Fruit fly (Drosophila melanogaster) whole organism, embryonic: ENCODE data around the gene CG14854.

ENCODE experiments used
- Ada2b ChIP-seq: fragments of 200-800 bp; sonication (Bioruptor generic); IDR thresholded peaks from 2 replicates; pipeline ENCODE4 v1.3.6; 2022; ENCODE audit warnings: missing biosample characterization, missing genetic modification characterization
- CG10274 ChIP-seq: fragments of 200-800 bp; sonication (Bioruptor generic); optimal IDR thresholded peaks from 3 replicates; lab custom pipeline; 2017; ENCODE audit warnings: missing biosample characterization, mild to moderate bottlenecking, missing genetic modification characterization
- CG10321 ChIP-seq: fragments of 200-800 bp; sonication (Bioruptor generic); IDR thresholded peaks from 2 replicates; pipeline ENCODE4 v1.3.6; 2022; ENCODE audit warnings: missing biosample characterization, missing genetic modification characterization
- CG11247 ChIP-seq: fragments of 200-800 bp; sonication (Bioruptor generic); IDR thresholded peaks from 2 replicates; pipeline ENCODE4 v1.3.6; 2022; ENCODE audit warnings: missing biosample characterization, missing genetic modification characterization
- CG11398 ChIP-seq: fragments of 200-800 bp; sonication (Bioruptor generic); optimal IDR thresholded peaks from 2 replicates; lab custom pipeline; 2016; ENCODE audit warnings: missing biosample characterization, missing genetic modification characterization
- CG11723 ChIP-seq: fragments of 200-800 bp; sonication (Bioruptor generic); optimal IDR thresholded peaks from 2 replicates; lab custom pipeline; 2017; ENCODE audit warnings: missing biosample characterization, mild to moderate bottlenecking, missing genetic modification characterization
- CG12236 ChIP-seq: fragments of 200-800 bp; sonication (Bioruptor generic); optimal IDR thresholded peaks from 2 replicates; lab custom pipeline; 2016; ENCODE audit warnings: missing biosample characterization, missing genetic modification characterization
- CG13624 ChIP-seq: fragments of 200-800 bp; sonication (Bioruptor generic); optimal IDR thresholded peaks from 2 replicates; lab custom pipeline; 2016; ENCODE audit warnings: missing biosample characterization, missing genetic modification characterization
- CG14050 ChIP-seq: fragments of 200-800 bp; sonication (Bioruptor generic); IDR thresholded peaks from 3 replicates; pipeline ENCODE4 v1.3.6; 2022; ENCODE audit warnings: missing biosample characterization, missing genetic modification characterization
- CG14441 ChIP-seq: fragments of 200-800 bp; sonication (Bioruptor generic); IDR thresholded peaks from 2 replicates; pipeline ENCODE4 v1.3.6; 2022; ENCODE audit warnings: missing biosample characterization, missing genetic modification characterization
- CG14860 ChIP-seq: fragments of 200-800 bp; sonication (Bioruptor generic); IDR thresholded peaks from 3 replicates; pipeline ENCODE4 v1.3.6; 2022; ENCODE audit warnings: missing biosample characterization, missing genetic modification characterization; ENCODE audit not compliant: partially characterized antibody
- CG3407 ChIP-seq: fragments of 200-800 bp; sonication (Bioruptor generic); optimal IDR thresholded peaks from 2 replicates; lab custom pipeline; 2018; ENCODE audit warnings: missing biosample characterization, mild to moderate bottlenecking, missing genetic modification characterization
- CG4854 ChIP-seq: fragments of 200-800 bp; sonication (Bioruptor generic); optimal IDR thresholded peaks from 2 replicates; lab custom pipeline; 2016; ENCODE audit warnings: missing biosample characterization, missing genetic modification characterization, inconsistent platforms
- CG6813 ChIP-seq: fragments of 200-800 bp; sonication (Bioruptor generic); optimal IDR thresholded peaks from 2 replicates; lab custom pipeline; 2017; ENCODE audit warnings: missing biosample characterization, missing genetic modification characterization, mild to moderate bottlenecking, moderate library complexity, missing genetic modification reagents
- CG6854 ChIP-seq: fragments of 200-800 bp; sonication (Bioruptor generic); optimal IDR thresholded peaks from 3 replicates; lab custom pipeline; 2017; ENCODE audit warnings: missing biosample characterization, mild to moderate bottlenecking, missing genetic modification characterization
- CG7271 ChIP-seq: fragments of 200-800 bp; sonication (Bioruptor generic); optimal IDR thresholded peaks from 2 replicates; lab custom pipeline; 2018; ENCODE audit warnings: missing biosample characterization, mild to moderate bottlenecking, missing genetic modification characterization, moderate library complexity
- CG7987 ChIP-seq: fragments of 200-800 bp; sonication (Bioruptor generic); optimal IDR thresholded peaks from 2 replicates; lab custom pipeline; 2018; ENCODE audit warnings: missing biosample characterization, mild to moderate bottlenecking, missing genetic modification characterization, moderate library complexity
- CG8924 ChIP-seq: fragments of 200-800 bp; optimal IDR thresholded peaks from 3 replicates; lab custom pipeline; 2019; ENCODE audit warnings: missing biosample characterization, mild to moderate bottlenecking, missing genetic modification characterization, moderate library complexity
- CHES-1-like ChIP-seq: fragments of 200-800 bp; sonication (Bioruptor generic); optimal IDR thresholded peaks from 2 replicates; lab custom pipeline; 2016; ENCODE audit warnings: missing biosample characterization, missing genetic modification characterization
- Dek ChIP-seq: fragments of 200-800 bp; sonication (Bioruptor generic); optimal IDR thresholded peaks from 3 replicates; lab custom pipeline; 2019; ENCODE audit warnings: missing biosample characterization, mild to moderate bottlenecking, missing genetic modification characterization, moderate library complexity
- ERR ChIP-seq: fragments of 200-800 bp; sonication (Bioruptor generic); optimal IDR thresholded peaks from 2 replicates; lab custom pipeline; 2016; ENCODE audit warnings: missing biosample characterization, missing genetic modification characterization
- Fer1 ChIP-seq: fragments of 200-800 bp; sonication (Bioruptor generic); optimal IDR thresholded peaks from 2 replicates; lab custom pipeline; 2017; ENCODE audit warnings: missing biosample characterization, mild to moderate bottlenecking, missing genetic modification characterization
- Fer3 ChIP-seq: fragments of 200-800 bp; sonication (Bioruptor generic); optimal IDR thresholded peaks from 2 replicates; lab custom pipeline; 2018; ENCODE audit warnings: missing biosample characterization, mild to moderate bottlenecking, missing genetic modification characterization, moderate library complexity
- GATAe ChIP-seq: fragments of 200-800 bp; sonication (Bioruptor generic); conservative IDR thresholded peaks from 2 replicates; pipeline ENCODE4 v1.3.6; 2022; ENCODE audit warnings: missing biosample characterization, missing genetic modification characterization
- Hand ChIP-seq: fragments of 200-800 bp; sonication (Bioruptor generic); optimal IDR thresholded peaks from 2 replicates; lab custom pipeline; 2017; ENCODE audit warnings: mild to moderate bottlenecking, missing biosample characterization, missing genetic modification reagents, missing genetic modification characterization
- Lim3 ChIP-seq: fragments of 200-800 bp; sonication (Bioruptor generic); IDR thresholded peaks from 2 replicates; pipeline ENCODE4 v1.3.6; 2022; ENCODE audit warnings: missing biosample characterization, missing genetic modification characterization
- MESR4 ChIP-seq: fragments of 200-800 bp; sonication (Bioruptor generic); optimal IDR thresholded peaks from 2 replicates; lab custom pipeline; 2018; ENCODE audit warnings: missing biosample characterization, mild to moderate bottlenecking, missing genetic modification characterization, moderate library complexity
- Meics ChIP-seq: fragments of 200-800 bp; sonication (Bioruptor generic); optimal IDR thresholded peaks from 2 replicates; lab custom pipeline; 2017; ENCODE audit warnings: missing biosample characterization, mild to moderate bottlenecking, missing genetic modification characterization
- Optix ChIP-seq: fragments of 200-800 bp; sonication (Bioruptor generic); IDR thresholded peaks from 3 replicates; pipeline ENCODE4 v1.3.6; 2022; ENCODE audit warnings: missing biosample characterization, missing genetic modification characterization
- ac ChIP-seq: fragments of 200-800 bp; sonication (Bioruptor generic); optimal IDR thresholded peaks from 3 replicates; lab custom pipeline; 2017; ENCODE audit warnings: missing biosample characterization, mild to moderate bottlenecking, missing genetic modification characterization
- cas ChIP-seq: fragments of 200-800 bp; sonication (Bioruptor generic); IDR thresholded peaks from 2 replicates; pipeline ENCODE4 v1.3.6; 2022; ENCODE audit warnings: missing biosample characterization, missing genetic modification characterization
- crc ChIP-seq: fragments of 200-800 bp; sonication (Bioruptor generic); optimal IDR thresholded peaks from 2 replicates; lab custom pipeline; 2016; ENCODE audit warnings: missing biosample characterization, missing genetic modification characterization
- dmrt99B ChIP-seq: fragments of 200-800 bp; sonication (Bioruptor generic); optimal IDR thresholded peaks from 2 replicates; lab custom pipeline; 2018; ENCODE audit warnings: missing biosample characterization, mild to moderate bottlenecking, missing genetic modification characterization, moderate library complexity
- eyg ChIP-seq: fragments of 200-800 bp; sonication (Bioruptor generic); optimal IDR thresholded peaks from 3 replicates; lab custom pipeline; 2016; ENCODE audit warnings: missing biosample characterization, missing genetic modification characterization
- hbn ChIP-seq: fragments of 200-800 bp; sonication (Bioruptor generic); IDR thresholded peaks from 2 replicates; pipeline ENCODE4 v1.3.6; 2022; ENCODE audit warnings: missing biosample characterization, missing genetic modification characterization; ENCODE audit not compliant: partially characterized antibody
- hth ChIP-seq: fragments of >200 bp; optimal IDR thresholded peaks from 2 replicates; lab custom pipeline; 2017; ENCODE audit warnings: inconsistent platforms
- ind ChIP-seq: fragments of 200-800 bp; sonication (Bioruptor generic); optimal IDR thresholded peaks from 3 replicates; lab custom pipeline; 2016; ENCODE audit warnings: missing biosample characterization, missing genetic modification characterization
- kah ChIP-seq: fragments of 200-800 bp; sonication (Bioruptor generic); optimal IDR thresholded peaks from 2 replicates; lab custom pipeline; 2018; ENCODE audit warnings: missing biosample characterization, mild to moderate bottlenecking, missing genetic modification characterization
- lab ChIP-seq: fragments of 200-800 bp; sonication (Bioruptor generic); optimal IDR thresholded peaks from 3 replicates; lab custom pipeline; 2017; ENCODE audit warnings: missing biosample characterization, missing genetic modification characterization, mild to moderate bottlenecking, moderate library complexity, missing genetic modification reagents
- lbe ChIP-seq: fragments of 200-800 bp; sonication (Bioruptor generic); optimal IDR thresholded peaks from 2 replicates; lab custom pipeline; 2016; ENCODE audit warnings: missing biosample characterization, mild to moderate bottlenecking, missing genetic modification characterization
- nmo ChIP-seq: fragments of 200-800 bp; sonication (Bioruptor generic); optimal IDR thresholded peaks from 2 replicates; lab custom pipeline; 2018; ENCODE audit warnings: missing biosample characterization, mild to moderate bottlenecking, missing genetic modification characterization, moderate library complexity
- onecut ChIP-seq: fragments of 200-800 bp; sonication (Bioruptor generic); IDR thresholded peaks from 2 replicates; pipeline ENCODE4 v1.3.6; 2022; ENCODE audit warnings: missing biosample characterization, missing genetic modification characterization
- run ChIP-seq: fragments of 200-800 bp; sonication (Bioruptor generic); optimal IDR thresholded peaks from 3 replicates; lab custom pipeline; 2018; ENCODE audit warnings: missing biosample characterization, mild to moderate bottlenecking, missing genetic modification characterization
- tll ChIP-seq, 2 experiments: fragments of 200-800 bp in 1 of 2; fragments of >200 bp in 1 of 2; sonication (Bioruptor generic) in 1 of 2; optimal IDR thresholded peaks; 2 replicates each; lab custom pipeline; 2017 to 2019; ENCODE audit warnings: missing biosample characterization in 2 of 2, missing genetic modification characterization in 2 of 2, mild to moderate bottlenecking in 1 of 2, moderate library complexity in 1 of 2
- trh ChIP-seq: fragments of 200-800 bp; sonication (Bioruptor generic); optimal IDR thresholded peaks from 2 replicates; lab custom pipeline; 2016; ENCODE audit warnings: missing biosample characterization, missing genetic modification characterization
- twi ChIP-seq: fragments of 200-800 bp; optimal IDR thresholded peaks from 2 replicates; lab custom pipeline; 2019; ENCODE audit warnings: missing biosample characterization, mild to moderate bottlenecking, missing genetic modification characterization, moderate library complexity
- usp ChIP-seq: fragments of >200 bp; optimal IDR thresholded peaks from 2 replicates; lab custom pipeline; 2017; ENCODE audit warnings: missing biosample characterization, missing genetic modification characterization
- z ChIP-seq: fragments of 200-800 bp; sonication (Bioruptor generic); IDR thresholded peaks from 3 replicates; pipeline ENCODE4 v1.3.6; 2022; ENCODE audit warnings: missing biosample characterization, missing genetic modification characterization
- zen ChIP-seq: fragments of 200-800 bp; sonication (Bioruptor generic); optimal IDR thresholded peaks from 3 replicates; lab custom pipeline; 2018; ENCODE audit warnings: missing biosample characterization, mild to moderate bottlenecking, missing genetic modification characterization, moderate library complexity

Gene CG14854

DNA sequence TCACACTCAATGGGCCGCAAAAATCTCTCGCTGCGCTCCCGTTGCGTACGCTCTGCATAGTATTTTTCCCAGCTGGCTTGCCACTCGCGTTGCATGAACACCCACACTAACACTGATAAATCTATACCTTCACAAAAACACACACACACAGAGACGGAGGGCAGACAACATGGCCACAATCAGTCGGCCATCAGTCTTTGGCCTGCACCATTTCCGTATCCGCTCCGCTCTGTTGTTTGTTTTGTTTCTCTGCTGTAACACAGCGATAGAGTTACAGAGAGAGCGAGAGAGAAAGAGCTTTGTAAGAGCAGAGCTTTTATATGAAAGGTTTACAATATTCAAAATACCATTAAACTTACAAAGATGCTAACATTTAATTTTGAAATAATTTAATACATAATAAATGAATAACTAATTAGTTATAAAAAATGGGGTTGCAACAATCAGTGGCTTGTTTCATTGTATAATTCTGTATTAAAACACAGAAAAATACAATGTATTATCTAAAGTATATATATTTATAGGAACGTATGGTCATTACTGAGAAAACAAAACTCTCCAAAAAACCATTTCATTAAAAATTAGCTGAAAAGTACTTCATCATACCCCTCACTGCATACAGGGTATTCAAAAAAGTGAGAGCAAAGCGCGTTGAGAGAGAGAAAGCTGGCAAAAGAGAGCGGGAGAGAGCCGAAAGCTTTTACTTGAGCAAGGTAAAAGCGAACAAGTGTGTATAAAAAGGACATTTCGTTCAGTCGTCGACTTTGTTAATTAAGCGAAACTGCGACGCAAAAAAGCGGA, 49.2 kb upstream of the CG14854 start, which contains the start of gene CG14853 (continued):
- peak; percentile 61 for TF ChIP-seq CG6854 (GFP tag; lab: Kevin White, UChicago)
- peak; percentile 12; the same call in 1 of the 3 replicates for TF ChIP-seq z (GFP tag; lab: Robert Waterston, UW)
- peak; percentile 48 for TF ChIP-seq CG7271 (tag; lab: Kevin White, UChicago)
- peak; percentile 58 for TF ChIP-seq onecut (GFP tag; lab: Robert Waterston, UW)
- TF ChIP-seq CG14441 (GFP tag; lab: Robert Waterston, UW), result peak; percentile 75
- TF ChIP-seq lbe, result no peak
- peak; percentile 38 for TF ChIP-seq CG11398 (GFP tag; lab: Kevin White, UChicago)
- no peak for TF ChIP-seq GATAe (GFP tag; lab: Robert Waterston, UW)
- TF ChIP-seq Optix (GFP tag; lab: Robert Waterston, UW), result no peak
- peak; percentile 46 for TF ChIP-seq CG11247 (GFP tag; lab: Robert Waterston, UW)
- peak; percentile 90 for TF ChIP-seq dmrt99B (tag; lab: Kevin White, UChicago)
- peak; percentile 53; the same call in 1 of the 2 replicates for TF ChIP-seq Ada2b (GFP tag; lab: Robert Waterston, UW)
- TF ChIP-seq CG14860, result no peak
- TF ChIP-seq CHES-1-like (GFP tag; lab: Kevin White, UChicago), result peak; percentile 3
- TF ChIP-seq CG12236 (GFP tag; lab: Kevin White, UChicago), result no peak
- no peak for TF ChIP-seq ac (GFP tag; lab: Kevin White, UChicago)
- TF ChIP-seq run (tag; lab: Kevin White, UChicago), result peak; percentile 40
- TF ChIP-seq twi (tag; lab: Kevin White, UChicago), result peak; percentile 54
- no peak for TF ChIP-seq zen (tag; lab: Kevin White, UChicago)
- TF ChIP-seq hbn (GFP tag; lab: Robert Waterston, UW), result no peak
- no peak for TF ChIP-seq usp (GFP tag; lab: Kevin White, UChicago)
- no peak for TF ChIP-seq CG10321 (GFP tag; lab: Robert Waterston, UW)
- TF ChIP-seq CG3407 (GFP tag; lab: Kevin White, UChicago), result peak; percentile 36
- TF ChIP-seq ind (GFP tag; lab: Kevin White, UChicago), result peak; percentile 62
- TF ChIP-seq Meics (GFP tag; lab: Kevin White, UChicago), result peak; percentile 77
- peak; percentile 89 for TF ChIP-seq CG8924 (tag; lab: Kevin White, UChicago)
- no peak for TF ChIP-seq CG13624 (GFP tag; lab: Kevin White, UChicago)
- TF ChIP-seq Lim3, result no peak
- TF ChIP-seq eyg (GFP tag; lab: Kevin White, UChicago), result peak; percentile 4
- peak; percentile 85 for TF ChIP-seq nmo (GFP tag; lab: Kevin White, UChicago)
- TF ChIP-seq Hand, result peak; percentile 72
- TF ChIP-seq lab (GFP tag; lab: Kevin White, UChicago), result peak; percentile 69
- TF ChIP-seq ERR (GFP tag; lab: Kevin White, UChicago), result no peak
- TF ChIP-seq CG14050, result peak; percentile 80
- peak; percentile 40 for TF ChIP-seq trh (GFP tag; lab: Kevin White, UChicago)
- peak; percentile 48 for TF ChIP-seq kah
- TF ChIP-seq CG6813 (GFP tag; lab: Kevin White, UChicago), result peak; percentile 86
- TF ChIP-seq CG10274 (GFP tag; lab: Kevin White, UChicago), result no peak
- peak; percentile 87 for TF ChIP-seq CG7987 (GFP tag; lab: Kevin White, UChicago)
- peak; percentile 30 for TF ChIP-seq CG11723 (GFP tag; lab: Kevin White, UChicago)
- TF ChIP-seq MESR4 (GFP tag; lab: Kevin White, UChicago), result no peak
- peak; percentile 77 for TF ChIP-seq Dek
- TF ChIP-seq Fer1 (GFP tag; lab: Kevin White, UChicago), result peak; percentile 71
- TF ChIP-seq crc (GFP tag; lab: Kevin White, UChicago), result no peak
- 0 out of 2 replicates have a peak, but pooled peaks have one; percentile 21 for TF ChIP-seq cas
- no peak for TF ChIP-seq tll (GFP tag; optimal IDR thresholded peaks at IDR 0.05; lab: Kevin White, UChicago)
- no peak for TF ChIP-seq hth (lab: Kevin White, UChicago)
- TF ChIP-seq CG4854, result no peak
- TF ChIP-seq Fer3 (tag; lab: Kevin White, UChicago), result peak; percentile 43
